Worm (Caenorhabditis elegans) whole organism, L2 larva: ENCODE measurements around the gene cic-1.

Source experiments
- alr-1 ChIP-seq: fragments of 150-350 bp; optimal IDR thresholded peaks from 2 replicates; lab custom pipeline; 2014; ENCODE audit warnings: missing biosample characterization, missing genetic modification characterization
- blmp-1 ChIP-seq: sonication (generic microtip); optimal IDR thresholded peaks from 2 replicates; lab custom pipeline; 2017; ENCODE audit warnings: missing genetic modification characterization, mild to moderate bottlenecking, missing compliant biosample characterization, antibody characterized with exemption, moderate library complexity; ENCODE audit not compliant: insufficient read depth
- mdl-1 ChIP-seq, 2 experiments: fragments of 150-350 bp in 1 of 2; sonication (generic microtip) in 1 of 2; optimal IDR thresholded peaks; 2 replicates each; lab custom pipeline; 2017; ENCODE audit warnings: missing biosample characterization in 2 of 2, missing genetic modification characterization in 2 of 2
- snpc-4 ChIP-seq: fragments of 150-350 bp; optimal IDR thresholded peaks from 2 replicates; lab custom pipeline; 2014; ENCODE audit warnings: missing biosample characterization, missing genetic modification characterization
- unc-62 ChIP-seq: fragments of 150-350 bp; optimal IDR thresholded peaks from 2 replicates; lab custom pipeline; 2014; ENCODE audit warnings: missing biosample characterization, missing genetic modification reagents, missing genetic modification characterization
- ztf-1 ChIP-seq: fragments of 200-800 bp; sonication (Bioruptor generic); conservative IDR thresholded peaks from 2 replicates; pipeline ENCODE4 v1.3.6; 2022; ENCODE audit warnings: missing genetic modification characterization, missing compliant biosample characterization
- ztf-4 ChIP-seq: fragments of 150-350 bp; optimal IDR thresholded peaks from 2 replicates; lab custom pipeline; 2014; ENCODE audit warnings: missing biosample characterization, missing genetic modification characterization

ce11 chrIII:2349956-2350355 lies 51.1 kb downstream of the cic-1 start:
- TF ChIP-seq alr-1 (tag; lab: Kevin White, UChicago): no peak
- TF ChIP-seq unc-62 (GFP tag; lab: Kevin White, UChicago): no peak
- TF ChIP-seq ztf-4 (tag; lab: Kevin White, UChicago): no peak
- no peak for TF ChIP-seq blmp-1 (tag; lab: Kevin White, UChicago)
- TF ChIP-seq mdl-1 (tag; optimal IDR thresholded peaks at IDR 0.05; lab: Kevin White, UChicago): no peak
- TF ChIP-seq snpc-4 (tag; lab: Kevin White, UChicago): no peak
- TF ChIP-seq ztf-1: no peak
